Fruit fly (Drosophila melanogaster): ENCODE data around the gene CG9399.

Gene CG9399

DNA sequence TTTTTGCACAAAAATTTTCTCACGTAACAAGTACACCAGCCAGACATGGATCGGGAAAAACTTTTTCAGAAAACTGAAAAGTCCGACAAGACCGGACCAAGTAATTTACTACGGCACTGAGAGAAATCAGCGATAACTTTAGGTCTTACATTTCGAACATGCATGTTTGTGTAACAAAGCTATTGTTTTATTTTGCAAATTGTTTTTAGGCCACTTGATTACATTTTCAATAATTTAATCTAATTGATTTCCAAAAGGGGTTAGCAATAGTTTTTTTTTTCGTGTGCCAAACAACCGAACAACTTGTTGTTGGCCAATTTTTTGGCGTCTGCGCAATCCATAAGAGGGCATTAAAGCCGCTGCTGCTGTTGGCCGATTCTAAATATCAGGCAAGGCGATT is 39.1 kb upstream of the CG9399 start (continued):
- TF ChIP-seq CG11085 (GFP tag; IDR thresholded peaks at IDR 0.05) (0 out of 2 replicates have a peak, but pooled peaks have one; percentile 32), dpn (GFP tag; optimal IDR thresholded peaks at IDR 0.05) (peak; percentile 57 to 70), mam (GFP tag; optimal IDR thresholded peaks at IDR 0.05) (peak; percentile 67), fd96Cb (tag; optimal IDR thresholded peaks at IDR 0.05) (peak; percentile 66), en (GFP tag; optimal IDR thresholded peaks at IDR 0.05) (no peak), Fer2 (tag; optimal IDR thresholded peaks at IDR 0.05) (no peak), Ssrp (tag; optimal IDR thresholded peaks at IDR 0.05) (peak; percentile 16), CG16779 (GFP tag; IDR thresholded peaks at IDR 0.05) (no peak), sob (GFP tag; IDR thresholded peaks at IDR 0.05) (peak; percentile 55), ci (GFP tag; IDR thresholded peaks at IDR 0.05) (peak; percentile 61; the same call in 2 of the 3 replicates), scrt (GFP tag; optimal IDR thresholded peaks at IDR 0.05) (peak; percentile 82), mld (GFP tag; IDR thresholded peaks at IDR 0.05; ENCODE audit: partially characterized antibody) (no peak), ind (GFP tag; optimal IDR thresholded peaks at IDR 0.05) (peak; percentile 49), vnd (GFP tag; IDR thresholded peaks at IDR 0.05; ENCODE audit: partially characterized antibody) (no peak), ash1 (GFP tag; optimal IDR thresholded peaks at IDR 0.05) (no peak), HLH3B (GFP tag; IDR thresholded peaks at IDR 0.05) (peak; percentile 70), Vsx1 (GFP tag; optimal IDR thresholded peaks at IDR 0.05) (peak; percentile 26), Blimp-1 (GFP tag; optimal IDR thresholded peaks at IDR 0.05) (peak; percentile 57), pho (GFP tag; optimal IDR thresholded peaks at IDR 0.05) (peak; percentile 47)

DNA sequence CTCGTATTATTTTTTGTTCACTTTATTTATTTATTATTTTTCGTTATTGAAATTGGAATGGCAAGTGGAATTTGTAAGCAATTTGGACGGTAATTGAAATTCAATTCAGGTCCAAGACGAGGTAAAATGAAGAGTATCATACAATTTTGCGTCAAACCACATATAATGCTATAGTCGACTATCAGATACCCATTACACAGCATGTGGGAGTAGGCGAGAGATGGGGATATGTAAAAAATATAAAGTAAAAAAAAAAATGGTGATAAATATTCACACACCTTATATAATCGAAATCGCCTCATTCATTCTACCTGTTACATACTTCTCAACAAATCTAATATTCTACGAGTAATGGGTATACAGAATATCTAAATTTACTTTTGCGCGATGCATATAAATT is 38.2 kb upstream of the CG9399 start:
- TF ChIP-seq CG16813 (GFP tag; IDR thresholded peaks at IDR 0.05; ENCODE audit: partially characterized antibody) (peak; percentile 69), sens (GFP tag) (peak; percentile 47), Sox102F (GFP tag; optimal IDR thresholded peaks at IDR 0.05) (peak; percentile 31), bcd (GFP tag; optimal IDR thresholded peaks at IDR 0.05) (no peak), nmo (GFP tag; optimal IDR thresholded peaks at IDR 0.05) (no peak), Bgb (GFP tag; IDR thresholded peaks at IDR 0.05; ENCODE audit: partially characterized antibody) (peak; percentile 38), mld (GFP tag; IDR thresholded peaks at IDR 0.05; ENCODE audit: partially characterized antibody) (peak; percentile 56; the same call in 1 of the 3 replicates), row (GFP tag; IDR thresholded peaks at IDR 0.05) (peak; percentile 40; the same call in 2 of the 3 replicates), nerfin-2 (GFP tag; IDR thresholded peaks at IDR 0.05; ENCODE audit: partially characterized antibody) (peak; percentile 71), cad (GFP tag; optimal IDR thresholded peaks at IDR 0.05) (no peak), grau (tag; optimal IDR thresholded peaks at IDR 0.05) (peak; percentile 1), CG12769 (tag; optimal IDR thresholded peaks at IDR 0.05) (peak; percentile 1), CrebB (tag; optimal IDR thresholded peaks at IDR 0.05) (no peak), CG15269 (tag; optimal IDR thresholded peaks at IDR 0.05) (peak; percentile 12), CG6854 (GFP tag; optimal IDR thresholded peaks at IDR 0.05) (no peak), CG11504 (tag; optimal IDR thresholded peaks at IDR 0.05) (peak; percentile 17), D19B (GFP tag; optimal IDR thresholded peaks at IDR 0.05) (peak; percentile 81), tna (GFP tag; IDR thresholded peaks at IDR 0.05; ENCODE audit: partially characterized antibody) (peak; percentile 75), Oli (tag; optimal IDR thresholded peaks at IDR 0.05) (peak; percentile 4), Med (GFP tag) (peak; percentile 63), CG7963 (GFP tag; IDR thresholded peaks at IDR 0.05; ENCODE audit: partially characterized antibody) (peak; percentile 66), CG3065 (GFP tag; optimal IDR thresholded peaks at IDR 0.05) (no peak), MBD-R2 (GFP tag; IDR thresholded peaks at IDR 0.05) (no peak), CG18262 (tag; optimal IDR thresholded peaks at IDR 0.05) (no peak), Xbp1 (GFP tag; optimal IDR thresholded peaks at IDR 0.05) (peak; percentile 22), pita (GFP tag; optimal IDR thresholded peaks at IDR 0.05) (no peak), Pdp1 (GFP tag; optimal IDR thresholded peaks at IDR 0.05) (peak in 1 of 2 experiments; percentile 58), HLH4C (GFP tag; IDR thresholded peaks at IDR 0.05; ENCODE audit: partially characterized antibody) (peak; percentile 87), ato (GFP tag; IDR thresholded peaks at IDR 0.05; ENCODE audit: partially characterized antibody) (peak; percentile 49; the same call in 1 of the 2 replicates), chm (GFP tag; IDR thresholded peaks at IDR 0.05) (no peak), CG34224 (GFP tag; IDR thresholded peaks at IDR 0.05; ENCODE audit: partially characterized antibody) (peak; percentile 58; the same call in 1 of the 3 replicates)

All from whole organism, embryonic.